Fruit fly (Drosophila melanogaster) whole organism, wandering third instar larva: ENCODE results near the gene CG10226.

Experiments
- Abd-B ChIP-seq: fragments of >200 bp; optimal IDR thresholded peaks from 2 replicates; lab custom pipeline; 2017; ENCODE audit warnings: missing biosample characterization, missing genetic modification characterization
- Hr83 ChIP-seq: fragments of 200-300 bp; sonication (Bioruptor generic); optimal IDR thresholded peaks from 2 replicates; lab custom pipeline; 2016; ENCODE audit warnings: missing biosample characterization, mild to moderate bottlenecking, missing genetic modification characterization, moderate library complexity; ENCODE audit not compliant: poor library complexity, severe bottlenecking
- Myc ChIP-seq: fragments of >200 bp; optimal IDR thresholded peaks from 2 replicates; lab custom pipeline; 2017
- fru ChIP-seq: fragments of 200-800 bp; sonication (Bioruptor generic); optimal IDR thresholded peaks from 3 replicates; lab custom pipeline; 2016; ENCODE audit warnings: missing biosample characterization, mild to moderate bottlenecking, missing genetic modification characterization
- h ChIP-seq: fragments of 200-800 bp; sonication (Bioruptor generic); optimal IDR thresholded peaks from 3 replicates; lab custom pipeline; 2016; ENCODE audit warnings: missing biosample characterization, mild to moderate bottlenecking, missing genetic modification characterization
- pan ChIP-seq: fragments of >200 bp; optimal IDR thresholded peaks from 2 replicates; lab custom pipeline; 2017
- psq ChIP-seq: fragments of 200-800 bp; sonication (Bioruptor generic); optimal IDR thresholded peaks from 3 replicates; lab custom pipeline; 2017; ENCODE audit warnings: missing biosample characterization, mild to moderate bottlenecking, missing genetic modification characterization, moderate library complexity
- usp ChIP-seq: fragments of >200 bp; optimal IDR thresholded peaks from 2 replicates; lab custom pipeline; 2017; ENCODE audit warnings: missing biosample characterization, missing genetic modification characterization

- TF ChIP-seq Myc (lab: Kevin White, UChicago) (no peak), fru (GFP tag; lab: Kevin White, UChicago) (peak; percentile 79), h (GFP tag; lab: Kevin White, UChicago) (peak; percentile 69), Abd-B (GFP tag; lab: Kevin White, UChicago) (no peak), pan (lab: Kevin White, UChicago) (no peak), usp (GFP tag; lab: Kevin White, UChicago) (no peak), psq (GFP tag; lab: Kevin White, UChicago) (peak; percentile 11), Hr83 (no peak)
Measured at dm6 chr3L:6217212-6217611, 22.7 kb downstream of the CG10226 start.
